Worm (Caenorhabditis elegans) whole organism, late embryonic: ENCODE data around the gene K10B3.1.

Source experiments
- ceh-48 ChIP-seq: sonication (generic microtip); optimal IDR thresholded peaks from 2 replicates; lab custom pipeline; 2016; ENCODE audit warnings: missing genetic modification characterization, inconsistent platforms, missing compliant biosample characterization
- ets-4 ChIP-seq: sonication (generic microtip); optimal IDR thresholded peaks from 2 replicates; lab custom pipeline; 2016; ENCODE audit warnings: missing genetic modification characterization, missing compliant biosample characterization
- fkh-10 ChIP-seq: fragments of 150-350 bp; optimal IDR thresholded peaks from 2 replicates; lab custom pipeline; 2014; ENCODE audit warnings: missing biosample characterization, missing genetic modification reagents, missing genetic modification characterization
- pqm-1 ChIP-seq: sonication (generic microtip); optimal IDR thresholded peaks from 2 replicates; lab custom pipeline; 2016; ENCODE audit warnings: missing genetic modification characterization, missing compliant biosample characterization
- rnt-1 ChIP-seq: sonication (generic microtip); optimal IDR thresholded peaks from 2 replicates; lab custom pipeline; 2016; ENCODE audit warnings: missing genetic modification characterization, missing compliant biosample characterization

ce11 chrX:3178501-3178900 lies 43.2 kb downstream of the K10B3.1 start, which contains the start of gene klp-4:
- no peak for TF ChIP-seq ets-4 (tag; lab: Kevin White, UChicago)
- no peak for TF ChIP-seq rnt-1
- TF ChIP-seq ceh-48 (tag; lab: Kevin White, UChicago) = no peak
- no peak for TF ChIP-seq fkh-10 (GFP tag; lab: Kevin White, UChicago)
- no peak for TF ChIP-seq pqm-1
